Worm (Caenorhabditis elegans): ENCODE measurements around the gene F10E9.11.

ce11 chrIII:8278801-8279200 is 40.3 kb downstream of the F10E9.11 start, which contains the start of gene mig-10:
- no peak for TF ChIP-seq hlh-26 (GFP tag; conservative IDR thresholded peaks at IDR 0.05)
- no peak for TF ChIP-seq C06A6.2 (GFP tag; conservative IDR thresholded peaks at IDR 0.05)
- TF ChIP-seq nfya-2 (GFP tag; IDR thresholded peaks at IDR 0.05): no peak
- TF ChIP-seq nfya-1 (tag; optimal IDR thresholded peaks at IDR 0.05; ENCODE audit: borderline replicate concordance, insufficient read depth): no peak
- TF ChIP-seq sea-2 (GFP tag; IDR thresholded peaks at IDR 0.05): no peak
- TF ChIP-seq aptf-2 (GFP tag; conservative IDR thresholded peaks at IDR 0.05): no peak
- TF ChIP-seq mcd-1 (GFP tag; IDR thresholded peaks at IDR 0.05): no peak
- TF ChIP-seq lsy-27 (tag; optimal IDR thresholded peaks at IDR 0.05; ENCODE audit: borderline replicate concordance, insufficient read depth): no peak
- TF ChIP-seq snpc-4 (GFP tag; optimal IDR thresholded peaks at IDR 0.05): no peak
- no peak for TF ChIP-seq snpc-4 (tag; optimal IDR thresholded peaks at IDR 0.05)
- no peak for TF ChIP-seq attf-3 (GFP tag; conservative IDR thresholded peaks at IDR 0.05)
- TF ChIP-seq unc-62 (GFP tag; optimal IDR thresholded peaks at IDR 0.05): no peak

All from whole organism, young adult.